Fruit fly (Drosophila melanogaster) Kc167 (cell line): ENCODE measurements around the gene Myo95E.

Source experiments
- Myc ChIP-seq: fragments of >200 bp; optimal IDR thresholded peaks from 2 replicates; lab custom pipeline; 2017; ENCODE audit warnings: missing external identifiers
- Sin3A ChIP-seq: fragments of >200 bp; optimal IDR thresholded peaks from 2 replicates; lab custom pipeline; 2018; ENCODE audit warnings: missing external identifiers
- h ChIP-seq: fragments of >200 bp; optimal IDR thresholded peaks from 3 replicates; lab custom pipeline; 2018; ENCODE audit warnings: missing external identifiers
- insv ChIP-seq: fragments of >200 bp; optimal IDR thresholded peaks from 3 replicates; lab custom pipeline; 2018; ENCODE audit warnings: missing external identifiers
- psq ChIP-seq: fragments of >200 bp; optimal IDR thresholded peaks from 2 replicates; lab custom pipeline; 2017; ENCODE audit warnings: missing external identifiers
- ttk ChIP-seq: sonication (Bioruptor generic); optimal IDR thresholded peaks from 2 replicates; lab custom pipeline; 2017; ENCODE audit warnings: missing external identifiers

- TF ChIP-seq Myc (lab: Kevin White, UChicago) (no peak), psq (lab: Kevin White, UChicago) (no peak), Sin3A (lab: Kevin White, UChicago) (no peak), h (lab: Kevin White, UChicago) (no peak), ttk (lab: Kevin White, UChicago) (no peak), insv (lab: Kevin White, UChicago) (no peak)
Measured at dm6 chr3R:24142971-24143370, 18.3 kb downstream of the Myo95E start.
